Fruit fly (Drosophila melanogaster) S2 (cell line): ENCODE results near the gene pit.

Source experiments
- CG8478 ChIP-seq: fragments of >200 bp; optimal IDR thresholded peaks from 2 replicates; lab custom pipeline; 2018
- CTCF ChIP-seq, 2 experiments: fragments of >200 bp; optimal IDR thresholded peaks; 2 replicates each; lab custom pipeline; 2018

DNA sequence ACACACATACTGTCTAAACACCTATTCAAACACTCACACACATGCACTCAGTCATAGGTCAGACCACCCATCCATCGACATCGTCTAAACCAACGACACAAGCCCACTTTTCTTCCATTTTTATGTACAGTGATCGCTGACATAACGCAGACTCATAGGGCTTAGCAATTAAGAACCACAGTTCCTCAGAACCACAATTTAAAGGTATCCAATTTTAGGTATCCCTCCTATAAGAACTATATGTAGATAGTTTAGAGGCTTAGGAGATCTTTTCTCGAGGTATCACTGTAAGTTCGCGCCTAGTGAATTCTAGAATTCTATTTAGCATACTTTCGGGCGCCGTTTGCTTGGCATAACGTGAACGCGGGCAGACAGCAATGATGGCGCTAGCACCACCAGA, 41.2 kb upstream of the pit start:
- TF ChIP-seq CTCF (optimal IDR thresholded peaks at IDR 0.05; lab: Kevin White, UChicago) (no peak), CG8478 (lab: Kevin White, UChicago) (no peak)
